Fruit fly (Drosophila melanogaster) whole organism, pupa: ENCODE results near the gene Jon99Fii.

ENCODE experiments used
- CG10348 ChIP-seq: fragments of 200-800 bp; sonication (Bioruptor generic); IDR thresholded peaks from 2 replicates; pipeline ENCODE4 v1.3.6; 2022; ENCODE audit warnings: missing biosample characterization, missing genetic modification characterization
- CG12605 ChIP-seq: fragments of 200-800 bp; sonication (Bioruptor generic); IDR thresholded peaks from 2 replicates; pipeline ENCODE4 v1.3.6; 2022; ENCODE audit warnings: missing biosample characterization, missing genetic modification characterization
- CG13204 ChIP-seq: fragments of 200-800 bp; sonication (Bioruptor generic); optimal IDR thresholded peaks from 2 replicates; lab custom pipeline; 2018; ENCODE audit warnings: missing biosample characterization, mild to moderate bottlenecking, missing genetic modification characterization, moderate library complexity
- CG14655 ChIP-seq: fragments of 200-800 bp; sonication (Bioruptor generic); optimal IDR thresholded peaks from 3 replicates; lab custom pipeline; 2017; ENCODE audit warnings: mild to moderate bottlenecking, missing biosample characterization, missing genetic modification reagents, missing genetic modification characterization
- CG15710 ChIP-seq: fragments of 200-800 bp; sonication (Bioruptor generic); optimal IDR thresholded peaks from 2 replicates; lab custom pipeline; 2018; ENCODE audit warnings: missing biosample characterization, mild to moderate bottlenecking, missing genetic modification characterization, moderate library complexity
- CG17806 ChIP-seq: fragments of 200-800 bp; sonication (Bioruptor generic); optimal IDR thresholded peaks from 2 replicates; lab custom pipeline; 2018; ENCODE audit warnings: missing biosample characterization, mild to moderate bottlenecking, missing genetic modification characterization, moderate library complexity
- CG32121 ChIP-seq: fragments of 200-800 bp; sonication (Bioruptor generic); IDR thresholded peaks from 2 replicates; pipeline ENCODE4 v1.3.6; 2022; ENCODE audit warnings: missing biosample characterization, missing genetic modification characterization
- CG34367 ChIP-seq: fragments of 200-800 bp; sonication (Bioruptor generic); optimal IDR thresholded peaks from 2 replicates; lab custom pipeline; 2018; ENCODE audit warnings: missing biosample characterization, mild to moderate bottlenecking, missing genetic modification characterization
- CG4496 ChIP-seq: fragments of 200-800 bp; sonication (Bioruptor generic); IDR thresholded peaks from 3 replicates; pipeline ENCODE4 v1.3.6; 2022; ENCODE audit warnings: missing biosample characterization, missing genetic modification characterization
- CG8159 ChIP-seq: fragments of 200-800 bp; sonication (Bioruptor generic); optimal IDR thresholded peaks from 3 replicates; lab custom pipeline; 2018; ENCODE audit warnings: missing biosample characterization, mild to moderate bottlenecking, missing genetic modification characterization, moderate library complexity
- CG8301 ChIP-seq: fragments of 200-800 bp; sonication (Bioruptor generic); optimal IDR thresholded peaks from 2 replicates; lab custom pipeline; 2018; ENCODE audit warnings: missing biosample characterization, mild to moderate bottlenecking, missing genetic modification characterization
- CG9948 ChIP-seq: fragments of 200-800 bp; sonication (Bioruptor generic); optimal IDR thresholded peaks from 2 replicates; lab custom pipeline; 2018; ENCODE audit warnings: missing biosample characterization, mild to moderate bottlenecking, missing genetic modification characterization, moderate library complexity
- D1 ChIP-seq: fragments of 200-800 bp; sonication (Bioruptor generic); optimal IDR thresholded peaks from 2 replicates; lab custom pipeline; 2018; ENCODE audit warnings: missing biosample characterization, mild to moderate bottlenecking, missing genetic modification characterization, moderate library complexity
- EcR ChIP-seq: fragments of 200-800 bp; sonication (Bioruptor generic); optimal IDR thresholded peaks from 3 replicates; lab custom pipeline; 2019; ENCODE audit warnings: missing biosample characterization, missing genetic modification characterization, mild to moderate bottlenecking, moderate library complexity, missing genetic modification reagents
- Ets98B ChIP-seq: fragments of 200-800 bp; sonication (Bioruptor generic); IDR thresholded peaks from 2 replicates; pipeline ENCODE4 v1.3.6; 2022; ENCODE audit warnings: missing biosample characterization, missing genetic modification characterization
- Pif1A ChIP-seq: fragments of 200-800 bp; sonication (Bioruptor generic); optimal IDR thresholded peaks from 3 replicates; lab custom pipeline; 2016; ENCODE audit warnings: missing biosample characterization, missing genetic modification characterization
- Pif1B ChIP-seq: fragments of 200-800 bp; sonication (Bioruptor generic); optimal IDR thresholded peaks from 3 replicates; lab custom pipeline; 2016; ENCODE audit warnings: missing biosample characterization, missing genetic modification characterization
- Snoo ChIP-seq: fragments of 200-800 bp; sonication (Bioruptor generic); optimal IDR thresholded peaks from 3 replicates; lab custom pipeline; 2017; ENCODE audit warnings: missing biosample characterization, mild to moderate bottlenecking, missing genetic modification characterization, inconsistent platforms
- fd96Ca ChIP-seq: fragments of 200-800 bp; sonication (Bioruptor generic); IDR thresholded peaks from 3 replicates; pipeline ENCODE4 v1.3.6; 2022; ENCODE audit warnings: missing biosample characterization, missing genetic modification characterization
- gl ChIP-seq: fragments of 200-800 bp; sonication (Bioruptor generic); optimal IDR thresholded peaks from 2 replicates; lab custom pipeline; 2018; ENCODE audit warnings: missing biosample characterization, mild to moderate bottlenecking, missing genetic modification characterization
- rn ChIP-seq: fragments of 200-800 bp; sonication (Bioruptor generic); IDR thresholded peaks from 2 replicates; pipeline ENCODE4 v1.3.6; 2022; ENCODE audit warnings: missing biosample characterization, missing genetic modification characterization

Jon99Fii gene

DNA sequence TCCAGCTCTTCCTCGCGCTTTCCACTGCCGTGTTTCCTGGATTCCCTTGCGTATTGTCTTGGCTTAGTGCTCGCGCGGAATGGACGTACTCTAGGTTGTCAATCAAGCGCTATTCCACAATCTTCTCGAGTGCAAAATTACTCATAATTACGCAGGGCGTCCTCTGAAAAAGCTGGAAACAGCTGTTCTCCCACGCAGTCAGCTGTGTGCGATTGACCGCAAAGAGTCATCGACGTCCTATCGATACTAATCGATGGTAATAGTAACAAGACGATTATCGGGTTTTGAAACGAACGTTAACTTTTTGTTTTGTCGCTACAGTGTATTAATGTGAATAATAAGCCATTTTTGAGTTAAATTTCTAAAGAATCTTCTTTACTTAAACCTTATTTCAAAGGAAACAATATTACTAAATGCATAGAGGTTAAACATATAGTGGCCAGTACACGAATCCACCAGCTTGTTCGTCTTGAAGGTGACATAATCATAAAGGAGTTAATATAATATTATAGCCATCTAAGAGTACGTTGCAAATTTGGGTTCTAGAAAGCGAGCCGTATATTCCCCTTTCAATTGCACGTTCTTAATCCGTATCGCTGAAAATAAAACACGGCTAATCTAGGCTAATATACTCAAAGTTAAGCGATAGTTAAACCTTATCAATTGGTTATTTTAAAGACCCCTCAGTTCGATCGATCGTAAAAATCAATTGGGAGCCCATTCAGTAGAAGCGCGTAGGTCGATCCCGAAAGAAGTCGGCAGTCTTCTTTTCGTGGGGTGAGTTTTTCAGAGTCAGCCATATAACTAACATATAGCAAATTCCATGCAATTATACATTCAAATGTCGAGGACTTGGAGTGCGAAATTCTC is 28.4 kb downstream of the Jon99Fii start, which contains the start of the genes CG2224 and CDase:
Gene CG2224 (minus strand): TSS at position 235 of the 870 bp plus-strand sequence.
Gene CDase (plus strand): TSS at position 456 of the 870 bp plus-strand sequence.
- TF ChIP-seq Snoo (tag; lab: Kevin White, UChicago) = no peak
- no peak for TF ChIP-seq CG8159 (tag; lab: Kevin White, UChicago)
- TF ChIP-seq CG9948 (tag; lab: Kevin White, UChicago) = no peak
- TF ChIP-seq CG32121 (GFP tag; lab: Robert Waterston, UW) = no peak

- TF ChIP-seq CG4496 (GFP tag; lab: Robert Waterston, UW) (no peak), rn (GFP tag; lab: Robert Waterston, UW) (no peak), CG15710 (no peak), CG17806 (tag; lab: Kevin White, UChicago) (no peak), CG34367 (tag; lab: Kevin White, UChicago) (no peak), CG13204 (no peak), CG32121 (GFP tag; lab: Robert Waterston, UW) (no peak), CG12605 (no peak)
Measured at dm6 chr3R:30455817-30456544, 31.7 kb downstream of the Jon99Fii start, which contains the start of gene aralar1. TSS of gene aralar1 (minus strand) at chr3R:30455867.

DNA sequence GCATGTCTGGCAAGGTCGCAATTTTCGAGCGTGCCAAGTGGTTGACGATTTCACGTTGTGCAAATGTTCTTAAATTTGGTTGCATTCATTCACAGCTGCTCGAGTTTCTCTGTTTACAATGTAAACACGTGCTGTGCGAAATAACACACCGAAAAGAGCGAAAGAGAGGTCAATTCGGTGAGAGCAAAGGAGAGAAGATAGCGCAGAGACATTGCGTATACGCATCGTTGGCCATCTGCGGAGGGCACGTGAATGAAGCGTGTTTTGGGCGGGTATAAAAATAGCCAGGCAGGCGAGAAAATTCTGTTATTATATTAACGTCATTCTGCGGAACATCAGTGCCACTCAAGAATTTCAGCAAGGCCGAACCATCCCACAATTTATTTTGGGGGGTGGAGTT is 33.3 kb downstream of the Jon99Fii start:
- TF ChIP-seq CG17806 (tag; lab: Kevin White, UChicago) (no peak), CG32121 (GFP tag; lab: Robert Waterston, UW) (no peak), EcR (no peak), CG8301 (no peak), CG12605 (no peak), CG14655 (GFP tag; lab: Kevin White, UChicago) (no peak), Ets98B (no peak), D1 (no peak)

dm6 chr3R:30453236-30453635 is 34.5 kb downstream of the Jon99Fii start:
- no peak for TF ChIP-seq Pif1B
- TF ChIP-seq, all 21 proteins: peak for 0

DNA sequence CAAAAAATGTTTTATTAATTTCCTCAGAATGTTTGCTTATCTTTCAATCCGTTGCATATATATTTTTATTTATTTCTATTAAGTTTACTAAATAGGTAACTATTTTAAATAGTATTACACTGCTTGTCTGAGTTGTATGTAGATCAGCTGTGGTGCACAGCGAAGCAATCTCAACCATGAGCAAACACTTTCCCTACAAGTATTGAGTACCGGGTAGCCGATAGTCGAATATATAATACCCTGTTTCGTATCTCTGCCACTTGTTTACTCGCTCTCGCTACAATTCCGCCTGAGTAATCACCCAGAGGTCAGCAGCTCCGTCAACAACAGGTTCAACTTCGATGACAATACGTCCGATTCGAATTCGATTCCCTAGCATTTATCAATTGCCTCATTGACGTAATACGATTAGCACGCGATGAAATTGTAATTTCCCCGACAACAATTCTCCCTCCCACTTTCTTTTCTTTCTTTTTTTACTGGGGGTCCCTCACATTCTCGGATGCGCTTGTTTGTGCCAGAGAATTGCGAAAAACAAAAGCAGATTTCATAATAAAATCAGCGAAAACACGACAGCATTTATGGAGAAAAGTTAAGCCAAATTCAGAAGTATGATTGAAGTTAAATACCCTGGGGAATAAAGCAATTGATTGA is 36.9 kb downstream of the Jon99Fii start:
- peak; percentile 27 for TF ChIP-seq EcR
- no peak for TF ChIP-seq D1

- TF ChIP-seq CG12605 (peak; percentile 33; the same call in 1 of the 2 replicates), CG15710 (no peak), CG9948 (tag; lab: Kevin White, UChicago) (no peak), Pif1A (GFP tag; lab: Kevin White, UChicago) (peak; percentile 77), Ets98B (peak; percentile 39; the same call in 1 of the 2 replicates), CG13204 (peak; percentile 37), CG17806 (tag; lab: Kevin White, UChicago) (peak; percentile 2), fd96Ca (GFP tag; lab: Robert Waterston, UW) (peak; percentile 32; the same call in 1 of the 3 replicates), CG32121 (GFP tag; lab: Robert Waterston, UW) (no peak), Pif1B (peak; percentile 80), rn (GFP tag; lab: Robert Waterston, UW) (no peak), CG34367 (tag; lab: Kevin White, UChicago) (peak; percentile 16), CG14655 (GFP tag; lab: Kevin White, UChicago) (no peak), Snoo (tag; lab: Kevin White, UChicago) (peak; percentile 62), CG4496 (GFP tag; lab: Robert Waterston, UW) (peak; percentile 48; the same call in 1 of the 3 replicates), EcR (no peak), gl (peak; percentile 31), CG10348 (GFP tag; lab: Robert Waterston, UW) (no peak), CG8159 (tag; lab: Kevin White, UChicago) (no peak), CG8301 (no peak), D1 (no peak)
Measured at dm6 chr3R:30450224-30450623, 37.5 kb downstream of the Jon99Fii start.

- TF ChIP-seq CG14655 (GFP tag; lab: Kevin White, UChicago) (no peak), gl (no peak), Snoo (tag; lab: Kevin White, UChicago) (no peak), CG34367 (tag; lab: Kevin White, UChicago) (no peak), CG10348 (GFP tag; lab: Robert Waterston, UW) (no peak), Pif1B (no peak), Pif1A (GFP tag; lab: Kevin White, UChicago) (no peak), rn (GFP tag; lab: Robert Waterston, UW) (no peak)
Measured at dm6 chr3R:30449446-30449845, 38.3 kb downstream of the Jon99Fii start.
